Fruit fly (Drosophila melanogaster): Measurements from ENCODE around the gene CG13144.
A peak's percentile ranks its signal among the peaks of the same experiment; 100 is the strongest.

CG13144 gene

DNA sequence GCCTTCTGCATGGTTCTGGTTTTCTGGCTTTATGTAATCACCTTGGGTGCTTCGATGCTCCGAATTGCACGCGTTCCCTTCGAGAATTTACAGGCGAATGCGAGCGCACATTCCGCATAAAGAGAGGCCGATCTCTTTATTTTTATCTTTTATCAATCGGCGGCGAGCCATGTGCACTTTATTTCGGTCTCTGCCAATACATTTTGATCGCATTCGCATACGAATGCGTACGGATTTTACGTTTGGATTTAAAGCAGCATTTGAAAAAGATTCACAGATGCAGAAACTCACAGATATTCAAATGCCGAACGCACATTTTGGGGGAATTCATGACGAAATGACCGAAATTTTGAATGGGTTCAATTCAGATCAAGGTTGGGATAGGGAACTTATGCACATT lies at the start of gene CG13144:
TSS of gene CG13144 (minus strand) at position 101 of the 400 bp plus-strand sequence.
- no peak for TF ChIP-seq CG17801 (GFP tag; optimal IDR thresholded peaks at IDR 0.05; ENCODE audit: partially characterized antibody)

DNA sequence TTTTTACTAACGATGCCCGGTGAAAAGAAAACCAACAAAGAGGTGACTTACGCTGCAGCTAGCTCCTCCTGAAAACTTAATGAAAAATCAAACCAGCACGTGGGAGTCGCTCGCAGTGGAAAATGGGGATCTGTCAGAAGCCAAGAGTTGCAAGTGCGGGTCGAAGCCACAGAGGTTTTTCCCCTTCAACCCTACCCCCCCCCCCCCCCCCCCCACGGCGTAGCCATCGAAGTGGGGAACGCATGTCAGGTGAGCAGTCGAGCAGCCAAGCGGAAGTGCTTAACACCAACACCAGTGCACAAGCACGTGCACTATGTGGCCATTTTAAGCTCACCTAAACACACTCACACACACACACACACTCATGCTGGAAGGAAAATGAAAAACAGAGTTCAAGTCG lies 48.1 kb upstream of the CG13144 start:
- no peak for TF ChIP-seq CG17801 (GFP tag; optimal IDR thresholded peaks at IDR 0.05; ENCODE audit: partially characterized antibody)

DNA sequence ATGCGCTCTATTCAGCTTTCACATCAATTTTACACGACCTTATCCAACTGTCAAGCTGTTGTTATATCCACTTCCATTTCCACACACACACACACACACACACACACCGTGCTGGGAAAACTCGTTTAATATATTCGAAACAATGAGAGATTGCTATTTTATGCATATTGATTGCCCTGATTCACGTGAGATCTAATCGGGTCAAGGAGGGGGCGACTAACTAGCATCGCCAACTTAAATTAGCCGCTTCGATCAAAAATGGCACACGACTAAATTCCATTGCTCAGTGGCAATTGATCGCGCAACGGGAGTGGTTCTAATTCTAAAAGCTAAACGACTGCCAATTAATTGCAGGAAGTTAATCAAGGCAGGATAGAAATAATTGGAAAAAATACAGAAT lies 42.8 kb upstream of the CG13144 start, which contains the start of gene CG18302:
TSS of gene CG18302 (plus strand) at position 301 of the 400 bp plus-strand sequence.
- no peak for TF ChIP-seq CG17801 (GFP tag; optimal IDR thresholded peaks at IDR 0.05; ENCODE audit: partially characterized antibody)

DNA sequence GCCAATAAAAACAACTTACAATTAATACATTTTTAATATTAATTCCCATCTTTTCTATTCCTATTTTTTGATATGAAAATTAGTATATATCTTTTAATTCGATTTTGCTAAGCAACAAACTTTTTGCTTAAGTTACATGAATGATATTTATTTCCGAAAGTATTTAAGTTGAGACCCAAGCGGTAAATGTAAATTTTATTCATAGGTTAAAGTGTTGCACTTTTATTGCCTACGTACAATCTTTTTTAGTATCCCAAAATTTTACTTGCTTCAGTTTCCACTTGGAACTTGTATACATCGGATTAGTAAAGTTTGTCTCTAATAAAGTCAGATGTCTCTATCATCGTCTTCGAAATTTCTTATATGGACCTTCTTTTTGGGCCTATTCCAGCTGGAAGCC lies 40.3 kb upstream of the CG13144 start, which contains the start of gene CG18301:
TSS of gene CG18301 (plus strand) at position 301 of the 400 bp plus-strand sequence.
- no peak for TF ChIP-seq CG17801 (GFP tag; optimal IDR thresholded peaks at IDR 0.05; ENCODE audit: partially characterized antibody)

DNA sequence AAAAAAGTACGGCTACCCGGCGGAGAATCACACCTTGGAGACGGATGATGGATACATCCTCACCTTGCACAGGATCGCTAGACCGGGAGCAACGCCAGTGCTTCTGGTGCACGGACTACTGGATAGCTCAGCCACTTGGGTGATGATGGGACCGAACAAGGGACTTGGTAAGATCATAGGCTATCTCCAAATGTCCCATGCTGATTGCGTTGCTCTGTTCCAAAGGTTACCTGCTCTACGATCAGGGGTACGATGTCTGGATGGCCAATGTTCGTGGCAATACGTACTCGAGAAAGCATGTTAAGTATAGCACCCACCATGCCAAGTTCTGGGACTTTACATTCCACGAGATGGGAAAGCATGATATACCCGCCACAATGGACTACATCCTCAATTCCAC lies 38.8 kb upstream of the CG13144 start:
- no peak for TF ChIP-seq CG17801 (GFP tag; optimal IDR thresholded peaks at IDR 0.05; ENCODE audit: partially characterized antibody)

DNA sequence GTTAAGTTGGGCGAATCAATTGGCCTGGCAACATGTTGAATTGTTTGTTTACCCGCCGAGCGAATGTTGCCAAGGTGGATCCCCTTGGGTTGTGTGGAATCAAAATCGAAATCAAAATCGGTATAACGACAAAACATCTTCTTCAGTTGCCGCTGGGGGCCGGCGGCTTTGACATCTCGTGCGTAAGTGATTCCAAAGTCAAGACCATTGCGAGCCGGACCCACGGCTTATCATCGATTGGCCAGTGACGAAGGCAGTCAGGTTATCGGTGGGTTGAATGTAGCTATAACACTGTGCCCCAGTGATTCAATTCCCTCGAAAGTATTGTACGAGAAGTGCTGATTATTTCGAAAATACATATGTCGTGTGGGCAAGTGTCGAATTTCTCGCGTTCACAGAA lies 37.7 kb upstream of the CG13144 start:
- TF ChIP-seq CG17801 (GFP tag; optimal IDR thresholded peaks at IDR 0.05; ENCODE audit: partially characterized antibody) = no peak

DNA sequence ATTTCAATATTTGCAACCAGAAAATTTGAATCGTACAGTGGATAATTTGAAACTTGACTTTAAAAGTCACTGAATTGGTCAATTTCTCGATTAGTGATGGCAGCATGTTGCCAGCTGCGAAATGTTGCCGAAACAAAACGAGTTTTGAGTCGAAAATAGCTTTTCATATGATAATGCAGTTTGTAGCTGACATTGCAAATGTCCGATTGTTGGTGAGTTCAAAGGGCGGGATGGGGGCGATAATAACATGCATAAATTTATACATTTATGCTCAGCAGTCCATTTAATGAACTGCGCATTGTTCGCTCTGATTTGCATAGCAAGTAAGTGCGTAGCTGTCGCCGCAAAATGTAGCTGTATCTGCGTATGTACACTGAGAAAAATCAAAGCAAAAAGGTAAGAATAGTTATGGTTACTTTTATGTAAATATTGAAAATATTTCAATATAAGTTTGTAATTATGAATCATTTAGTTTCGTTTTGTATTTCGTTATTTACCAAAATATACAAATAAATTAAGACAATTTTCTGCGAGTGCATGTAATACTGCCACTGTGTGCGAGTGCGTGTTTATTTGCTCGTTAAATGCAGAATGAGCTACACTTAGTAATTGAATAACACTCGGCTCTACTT lies 35.8 kb upstream of the CG13144 start, which contains the start of gene Lip4:
TSS of gene Lip4 (plus strand) at position 620 of the 632 bp plus-strand sequence.
- peak; percentile 86 for TF ChIP-seq CG17801 (GFP tag; optimal IDR thresholded peaks at IDR 0.05; ENCODE audit: partially characterized antibody)

DNA sequence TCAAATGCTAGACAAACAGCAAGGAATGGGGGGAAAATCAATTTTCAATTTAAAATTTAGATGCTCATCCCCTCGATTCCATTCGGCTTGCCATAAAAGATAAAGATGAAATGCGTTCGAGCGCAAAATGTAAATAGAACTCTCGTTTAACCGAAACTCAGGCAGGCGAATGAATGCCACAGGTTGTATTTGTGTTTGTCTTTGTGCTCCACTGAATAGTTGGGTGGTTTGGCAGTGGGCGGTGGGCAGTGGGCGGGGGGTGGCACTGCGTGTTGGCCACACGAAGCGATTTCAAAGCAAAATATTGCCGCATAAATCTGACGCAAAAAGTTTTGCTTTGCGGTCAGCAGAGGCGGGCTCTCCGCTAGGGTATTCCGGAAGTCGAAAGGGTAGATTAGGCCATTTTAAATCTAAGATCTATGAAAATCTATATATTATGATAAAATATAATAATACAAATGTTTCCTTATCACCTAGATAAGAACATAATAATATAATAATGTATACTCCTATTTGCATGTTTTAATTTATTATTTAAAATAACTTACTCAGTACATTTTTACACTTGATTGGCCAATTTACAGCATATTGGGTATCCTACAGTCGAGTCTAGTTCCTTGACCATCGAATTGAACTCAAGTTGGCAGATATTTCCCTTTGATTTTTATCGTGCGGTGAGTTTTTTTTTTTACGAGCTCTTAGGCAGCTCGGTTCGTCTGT lies 31.1 kb upstream of the CG13144 start:
- TF ChIP-seq CG17801 (GFP tag; optimal IDR thresholded peaks at IDR 0.05; ENCODE audit: partially characterized antibody) = no peak

DNA sequence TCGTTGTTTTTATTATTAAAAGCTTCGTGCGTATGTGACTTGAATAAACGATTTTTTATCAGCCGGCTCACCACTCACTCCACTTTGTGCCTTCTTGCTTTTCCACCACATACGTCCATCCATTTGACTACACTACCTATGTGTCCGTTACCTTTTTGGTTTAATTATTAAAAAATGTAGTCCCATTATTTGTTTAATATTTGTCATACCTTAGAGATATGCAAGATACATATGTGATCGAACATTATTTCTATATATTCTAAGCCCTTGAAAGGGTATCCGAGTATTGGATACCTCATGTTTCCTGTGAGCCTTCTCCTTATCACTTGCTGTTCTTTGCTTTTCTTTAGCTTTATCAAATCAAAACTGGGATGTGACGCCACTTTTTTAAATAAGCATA lies 28.0 kb upstream of the CG13144 start:
- no peak for TF ChIP-seq CG17801 (GFP tag; optimal IDR thresholded peaks at IDR 0.05; ENCODE audit: partially characterized antibody)

DNA sequence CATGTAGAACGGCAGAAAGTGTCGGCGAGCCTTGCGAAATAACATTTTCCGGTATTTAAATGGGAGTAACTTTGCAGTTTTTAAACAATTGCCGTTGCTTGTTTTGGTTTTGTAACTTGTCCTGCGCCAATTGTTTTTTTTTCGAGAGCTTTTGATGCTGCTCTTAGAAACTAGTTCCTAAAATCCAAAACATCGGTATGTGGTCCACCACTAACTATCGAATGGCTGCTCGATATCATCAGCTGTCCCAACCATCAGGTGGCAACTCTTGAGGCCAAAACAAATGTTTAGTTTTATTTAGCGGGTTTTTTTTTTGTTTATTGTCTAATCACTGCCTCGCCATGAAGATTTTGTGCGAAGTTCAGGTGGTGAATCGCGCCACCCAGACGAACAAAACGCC lies 25.8 kb upstream of the CG13144 start, which contains the start of the genes Fatp1 and Lrr47:
TSS of gene Fatp1 (minus strand) at position 134 of the 400 bp plus-strand sequence.
TSS of gene Lrr47 (plus strand) at position 251 of the 400 bp plus-strand sequence.
- TF ChIP-seq CG17801 (GFP tag; optimal IDR thresholded peaks at IDR 0.05; ENCODE audit: partially characterized antibody) = no peak

DNA sequence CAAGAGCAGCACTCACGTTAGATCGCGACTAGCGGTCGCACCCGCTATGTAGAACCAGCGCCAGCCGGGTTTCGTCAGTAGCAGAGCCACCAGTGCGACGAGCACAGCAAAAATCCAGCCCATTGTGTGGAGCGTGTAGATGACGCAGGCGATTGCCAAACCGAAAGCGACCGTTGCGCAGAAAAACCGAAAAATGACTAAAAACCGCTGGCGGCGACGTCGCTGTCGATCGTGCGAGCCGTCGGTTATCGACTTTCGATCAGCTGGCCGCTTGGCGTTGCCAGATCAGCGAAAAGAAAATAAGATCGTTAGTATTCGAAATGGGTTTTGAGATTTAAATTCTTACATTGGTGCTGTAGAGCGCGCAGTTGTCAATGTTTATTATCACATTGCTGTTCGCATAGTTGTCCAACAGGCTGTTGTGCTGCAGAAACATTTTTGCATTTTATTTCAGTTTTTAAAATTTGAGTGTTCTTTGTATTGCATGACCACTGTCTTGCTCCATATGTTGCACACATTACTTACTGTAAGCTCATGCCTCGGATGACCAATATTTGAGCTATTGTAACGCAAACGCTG lies 25.3 kb upstream of the CG13144 start:
- TF ChIP-seq CG17801 (GFP tag; optimal IDR thresholded peaks at IDR 0.05; ENCODE audit: partially characterized antibody) = no peak

DNA sequence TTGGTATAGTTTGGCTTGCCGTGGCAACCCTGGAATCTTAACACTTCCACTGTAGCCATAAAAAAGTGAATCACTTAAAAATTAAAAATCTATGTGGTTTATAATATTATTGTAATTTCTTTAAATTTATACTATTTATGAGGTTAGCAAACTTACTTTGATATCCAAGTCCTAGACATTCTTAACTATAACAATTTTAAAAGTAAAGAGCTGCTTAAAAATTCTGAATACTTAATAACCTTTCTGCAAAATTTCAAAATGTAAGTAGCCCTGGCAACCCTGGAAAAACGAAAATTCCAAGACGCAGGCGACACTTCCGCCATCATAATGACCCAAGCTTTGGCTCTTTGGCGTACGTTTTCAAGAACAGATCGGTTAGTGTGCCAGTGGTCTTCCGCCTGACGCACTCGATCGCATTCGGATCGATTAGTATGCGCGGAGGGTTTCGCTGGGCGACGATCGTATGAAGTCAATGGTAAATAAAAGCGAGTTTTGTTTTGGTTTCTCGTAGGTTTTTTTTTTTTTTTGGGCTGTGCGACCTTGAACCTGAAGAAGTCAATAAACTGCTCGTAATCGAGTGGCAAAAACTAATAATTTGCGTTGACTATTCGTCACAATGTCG lies 24.4 kb upstream of the CG13144 start:
- TF ChIP-seq CG17801 (GFP tag; optimal IDR thresholded peaks at IDR 0.05; ENCODE audit: partially characterized antibody) = no peak

DNA sequence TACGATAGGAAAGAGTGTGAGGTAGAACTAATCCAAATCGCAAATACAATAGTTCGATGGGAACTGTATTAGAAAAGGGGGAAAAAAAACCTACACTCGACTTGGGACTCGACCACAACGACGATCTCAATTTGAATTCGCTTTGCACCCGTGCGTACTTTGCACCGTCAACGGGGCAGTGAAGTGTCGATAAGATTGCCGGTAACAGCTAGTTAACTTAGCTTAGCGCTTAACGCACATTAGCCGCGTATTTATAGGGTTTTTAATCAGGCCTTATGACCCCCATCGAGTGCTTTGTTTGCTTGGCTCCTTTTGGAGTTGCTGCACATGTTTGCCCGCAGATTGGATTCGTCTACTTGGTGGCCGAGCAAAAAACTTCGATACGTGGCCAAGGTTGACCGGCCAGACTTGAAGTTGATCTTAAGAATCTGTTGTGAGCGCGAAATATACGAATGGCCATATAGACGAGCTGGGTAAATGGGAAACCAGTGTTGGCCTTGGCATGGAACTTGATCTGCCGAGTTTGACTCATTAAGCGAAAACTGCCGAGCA lies 23.4 kb upstream of the CG13144 start:
- no peak for TF ChIP-seq CG17801 (GFP tag; optimal IDR thresholded peaks at IDR 0.05; ENCODE audit: partially characterized antibody)

DNA sequence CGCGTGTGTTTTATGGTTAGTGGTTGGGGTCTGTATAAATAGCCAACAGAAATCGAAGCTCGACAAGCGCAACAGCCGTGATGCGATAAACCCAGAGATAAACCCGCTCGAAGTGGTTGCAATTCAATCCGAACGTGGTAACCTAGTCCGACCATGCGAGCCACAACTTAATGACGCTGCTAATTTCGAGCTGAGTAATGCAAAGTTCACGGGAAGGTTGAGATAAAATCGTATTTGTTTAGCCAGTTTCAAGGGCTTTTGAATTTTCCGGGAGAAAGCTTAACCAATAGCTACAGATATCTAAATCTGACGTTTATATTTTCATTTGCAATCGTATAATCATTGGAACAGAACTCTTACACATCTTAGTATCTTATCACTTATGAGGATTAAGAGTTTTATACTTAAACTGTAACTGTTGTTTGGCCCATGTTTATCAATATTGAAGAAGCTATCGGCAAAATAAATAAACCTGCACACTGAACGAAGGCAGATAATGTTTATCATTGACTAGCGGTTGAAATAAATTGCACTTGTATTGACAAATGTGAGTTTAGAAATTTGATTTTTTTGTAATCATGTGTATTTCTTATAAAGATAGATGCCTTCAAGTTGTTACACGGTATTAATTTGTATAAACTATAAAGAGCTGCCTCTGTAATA lies 22.7 kb upstream of the CG13144 start:
- TF ChIP-seq CG17801 (GFP tag; optimal IDR thresholded peaks at IDR 0.05; ENCODE audit: partially characterized antibody) = no peak

Data from ovary, adult (tissue).